Worm (Caenorhabditis elegans) whole organism, L1 larva: ENCODE measurements around the gene T09A12.8.

Experiments used
- isw-1 ChIP-seq: fragments of 200-800 bp; sonication (Bioruptor generic); IDR thresholded peaks from 2 replicates; pipeline ENCODE4 v1.3.6; 2022; ENCODE audit warnings: missing genetic modification characterization, missing compliant biosample characterization
- lir-3 ChIP-seq: sonication (generic microtip); optimal IDR thresholded peaks from 2 replicates; lab custom pipeline; 2016; ENCODE audit warnings: mild to moderate bottlenecking, missing genetic modification characterization, moderate library complexity, missing compliant biosample characterization; ENCODE audit not compliant: poor library complexity
- lsy-2 ChIP-seq, 2 experiments: fragments of 150-350 bp; optimal IDR thresholded peaks; 2 replicates each; lab custom pipeline; 2014; ENCODE audit warnings: missing biosample characterization in 2 of 2, missing genetic modification characterization in 2 of 2
- mdl-1 ChIP-seq, 2 experiments: fragments of 150-350 bp; optimal IDR thresholded peaks; 2 replicates each; lab custom pipeline; 2014 to 2017; ENCODE audit warnings: missing biosample characterization in 2 of 2, missing genetic modification characterization in 2 of 2, inconsistent platforms in 1 of 2
- nhr-76 ChIP-seq: sonication (generic microtip); optimal IDR thresholded peaks from 2 replicates; lab custom pipeline; 2017; ENCODE audit warnings: missing biosample characterization, missing genetic modification characterization
- tbx-2 ChIP-seq: sonication (generic microtip); optimal IDR thresholded peaks from 2 replicates; lab custom pipeline; 2016; ENCODE audit warnings: missing genetic modification characterization, missing compliant biosample characterization
- xbp-1 ChIP-seq: sonication (generic microtip); optimal IDR thresholded peaks from 2 replicates; lab custom pipeline; 2016; ENCODE audit warnings: missing genetic modification characterization, missing compliant biosample characterization
- ztf-4 ChIP-seq: fragments of 150-350 bp; optimal IDR thresholded peaks from 2 replicates; lab custom pipeline; 2014; ENCODE audit warnings: missing biosample characterization, missing genetic modification characterization

- TF ChIP-seq isw-1 (GFP tag; lab: Robert Waterston, UW) (no peak), ztf-4 (tag; lab: Kevin White, UChicago) (no peak), nhr-76 (no peak), lsy-2 (tag; optimal IDR thresholded peaks at IDR 0.05; lab: Kevin White, UChicago) (no peak), xbp-1 (no peak), mdl-1 (tag; optimal IDR thresholded peaks at IDR 0.05; lab: Kevin White, UChicago) (no peak), lir-3 (no peak), tbx-2 (no peak)
These were observed 47.7 kb upstream of the T09A12.8 start, which contains the start of gene K07H8.2 for ce11 chrIV:8291232-8291631.
